Worm (Caenorhabditis elegans) whole organism, mixed stage, embryonic: ENCODE results near the gene taf-3.

ENCODE experiments used
- mep-1 ChIP-seq: fragments of 150-350 bp; optimal IDR thresholded peaks from 2 replicates; lab custom pipeline; 2017; ENCODE audit warnings: missing biosample characterization, missing genetic modification reagents, missing genetic modification characterization, inconsistent platforms

Gene taf-3

DNA sequence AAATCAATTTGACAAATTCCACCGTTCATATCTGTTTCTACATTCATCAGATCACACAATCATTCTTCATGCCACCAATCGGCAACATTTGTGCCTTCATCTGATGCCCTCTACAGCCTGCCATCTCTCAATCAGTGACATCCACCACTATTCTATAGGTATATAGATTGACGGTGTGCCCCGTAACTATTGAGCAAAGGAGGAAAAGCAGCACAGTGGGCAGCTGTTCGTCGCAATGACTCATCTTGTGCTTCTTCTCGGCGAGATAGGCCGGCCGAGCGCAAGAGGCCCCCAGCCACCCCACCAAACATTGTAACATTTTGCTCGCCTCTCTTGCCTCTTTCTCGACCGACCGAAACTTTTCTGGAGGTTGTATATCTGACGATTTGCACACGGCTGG is 59.9 kb downstream of the taf-3 start (continued):
- TF ChIP-seq mep-1 (tag; lab: Kevin White, UChicago) = no peak
